Worm (Caenorhabditis elegans) whole organism, L1 larva: Measurements from ENCODE around the gene acaa-2.

Experiments
- C34B4.2 ChIP-seq: sonication (generic microtip); optimal IDR thresholded peaks from 2 replicates; lab custom pipeline; 2017; ENCODE audit warnings: mild to moderate bottlenecking, missing genetic modification characterization, missing compliant biosample characterization
- F16B12.6 ChIP-seq: fragments of 150-350 bp; optimal IDR thresholded peaks from 2 replicates; lab custom pipeline; 2014; ENCODE audit warnings: missing biosample characterization, missing genetic modification characterization
- Y116A8C.19 ChIP-seq: sonication (generic microtip); optimal IDR thresholded peaks from 2 replicates; lab custom pipeline; 2016; ENCODE audit warnings: missing compliant biosample characterization, missing genetic modification characterization, borderline replicate concordance
- ceh-63 ChIP-seq: fragments of 200-800 bp; sonication (Bioruptor generic); optimal IDR thresholded peaks from 2 replicates; lab custom pipeline; 2018; ENCODE audit warnings: mild to moderate bottlenecking, missing genetic modification characterization, missing compliant biosample characterization
- ceh-82 ChIP-seq, 3 experiments: fragments of 150-350 bp in 1 of 3; sonication (generic microtip) in 2 of 3; optimal IDR thresholded peaks; 2 replicates each; lab custom pipeline; 2014 to 2017; ENCODE audit warnings: missing biosample characterization in 3 of 3, missing genetic modification characterization in 3 of 3
- ceh-90 ChIP-seq: sonication (generic microtip); optimal IDR thresholded peaks from 2 replicates; lab custom pipeline; 2016; ENCODE audit warnings: missing genetic modification characterization, missing compliant biosample characterization
- dpl-1 ChIP-seq, 3 experiments: fragments of 150-350 bp in 2 of 3; sonication (generic microtip) in 1 of 3; optimal IDR thresholded peaks; 2 replicates each; lab custom pipeline; 2014 to 2017; ENCODE audit warnings: missing biosample characterization in 3 of 3, missing genetic modification characterization in 3 of 3, missing genetic modification reagents in 3 of 3
- efl-1 ChIP-seq, 4 experiments: fragments of 150-350 bp; optimal IDR thresholded peaks in 3 of 4; peaks in 1 of 4; 1 replicate in 1 of 4; 2 replicates in 3 of 4; lab custom pipeline; 2014; ENCODE audit warnings: missing biosample characterization in 2 of 4, missing genetic modification characterization in 2 of 4, missing genetic modification reagents in 2 of 4
- efl-3 ChIP-seq: fragments of 200-800 bp; sonication (Bioruptor generic); optimal IDR thresholded peaks from 2 replicates; lab custom pipeline; 2018; ENCODE audit warnings: mild to moderate bottlenecking, missing genetic modification characterization, missing compliant biosample characterization
- egl-13 ChIP-seq: sonication (generic microtip); optimal IDR thresholded peaks from 2 replicates; lab custom pipeline; 2016; ENCODE audit warnings: missing genotype, missing genetic modification reagents, missing genetic modification characterization, missing compliant biosample characterization
- elt-2 ChIP-seq: sonication (generic microtip); optimal IDR thresholded peaks from 2 replicates; lab custom pipeline; 2016; ENCODE audit warnings: missing genetic modification characterization, mild to moderate bottlenecking, inconsistent platforms, missing compliant biosample characterization, missing genetic modification reagents
- elt-3 ChIP-seq, 6 experiments: fragments of 150-350 bp in 1 of 6; sonication (generic microtip); optimal IDR thresholded peaks; 2 replicates each; lab custom pipeline; 2017 to 2018; ENCODE audit warnings: missing biosample characterization in 6 of 6, missing genetic modification characterization in 6 of 6, inconsistent platforms in 1 of 6
- ets-5 ChIP-seq: fragments of 200-800 bp; sonication (Bioruptor generic); IDR thresholded peaks from 2 replicates; pipeline ENCODE4 v1.3.6; 2022; ENCODE audit warnings: missing genetic modification characterization, missing compliant biosample characterization
- fkh-4 ChIP-seq: sonication (generic microtip); optimal IDR thresholded peaks from 2 replicates; lab custom pipeline; 2016; ENCODE audit warnings: missing compliant biosample characterization, missing genetic modification characterization, borderline replicate concordance
- irx-1 ChIP-seq: sonication (generic microtip); optimal IDR thresholded peaks from 2 replicates; lab custom pipeline; 2016; ENCODE audit warnings: missing genetic modification characterization, missing compliant biosample characterization
- jun-1 ChIP-seq: fragments of 150-350 bp; optimal IDR thresholded peaks from 2 replicates; lab custom pipeline; 2014; ENCODE audit warnings: missing biosample characterization, missing genetic modification reagents, missing genetic modification characterization
- lin-14 ChIP-seq: fragments of 200-800 bp; sonication (Bioruptor generic); optimal IDR thresholded peaks from 2 replicates; lab custom pipeline; 2018; ENCODE audit warnings: mild to moderate bottlenecking, missing genetic modification characterization, moderate library complexity, missing compliant biosample characterization
- lin-35 ChIP-seq, 2 experiments: fragments of 150-350 bp; optimal IDR thresholded peaks; 2 replicates each; lab custom pipeline; 2014; ENCODE audit warnings: missing biosample characterization in 2 of 2, missing genetic modification characterization in 2 of 2, missing genetic modification reagents in 2 of 2
- lin-39 ChIP-seq: fragments of 150-350 bp; optimal IDR thresholded peaks from 2 replicates; lab custom pipeline; 2014; ENCODE audit warnings: missing biosample characterization, missing genetic modification reagents, missing genetic modification characterization
- lsy-2 ChIP-seq, 2 experiments: fragments of 150-350 bp; optimal IDR thresholded peaks; 2 replicates each; lab custom pipeline; 2014; ENCODE audit warnings: missing biosample characterization in 2 of 2, missing genetic modification characterization in 2 of 2
- nhr-11 ChIP-seq: fragments of 150-350 bp; optimal IDR thresholded peaks from 2 replicates; lab custom pipeline; 2014; ENCODE audit warnings: missing biosample characterization, missing genetic modification characterization
- nhr-19 ChIP-seq: fragments of 200-800 bp; sonication (Bioruptor generic); conservative IDR thresholded peaks from 2 replicates; pipeline ENCODE4 v1.3.6; 2022; ENCODE audit warnings: missing genetic modification characterization, missing compliant biosample characterization
- nhr-20 ChIP-seq: sonication (generic microtip); optimal IDR thresholded peaks from 2 replicates; lab custom pipeline; 2016; ENCODE audit warnings: mild to moderate bottlenecking, missing genetic modification characterization, missing compliant biosample characterization
- nhr-28 ChIP-seq: fragments of 150-350 bp; optimal IDR thresholded peaks from 2 replicates; lab custom pipeline; 2014; ENCODE audit warnings: missing biosample characterization, missing genetic modification characterization
- nhr-76 ChIP-seq: sonication (generic microtip); optimal IDR thresholded peaks from 2 replicates; lab custom pipeline; 2017; ENCODE audit warnings: missing biosample characterization, missing genetic modification characterization
- nhr-77 ChIP-seq: fragments of 150-350 bp; optimal IDR thresholded peaks from 2 replicates; lab custom pipeline; 2014; ENCODE audit warnings: missing biosample characterization, missing genetic modification characterization
- nhr-84 ChIP-seq: sonication (generic microtip); optimal IDR thresholded peaks from 2 replicates; lab custom pipeline; 2017; ENCODE audit warnings: missing biosample characterization, missing genetic modification characterization
- nhr-85 ChIP-seq: sonication (generic microtip); peaks from one replicate; lab custom pipeline; 2016; ENCODE audit warnings: missing genetic modification characterization, inconsistent platforms, missing compliant biosample characterization
- pax-3 ChIP-seq: fragments of 200-800 bp; sonication (Bioruptor generic); optimal IDR thresholded peaks from 2 replicates; lab custom pipeline; 2018; ENCODE audit warnings: mild to moderate bottlenecking, missing genetic modification characterization, moderate library complexity, missing compliant biosample characterization
- pqm-1 ChIP-seq: sonication (generic microtip); optimal IDR thresholded peaks from 3 replicates; lab custom pipeline; 2017; ENCODE audit warnings: missing biosample characterization, missing genetic modification characterization
- snpc-4 ChIP-seq: fragments of 150-350 bp; optimal IDR thresholded peaks from 2 replicates; lab custom pipeline; 2014; ENCODE audit warnings: missing biosample characterization, missing genetic modification characterization
- snu-23 ChIP-seq: sonication (generic microtip); optimal IDR thresholded peaks from 2 replicates; lab custom pipeline; 2016; ENCODE audit warnings: missing genetic modification characterization, missing compliant biosample characterization
- sox-4 ChIP-seq: sonication (generic microtip); optimal IDR thresholded peaks from 2 replicates; lab custom pipeline; 2016; ENCODE audit warnings: missing genetic modification characterization, missing compliant biosample characterization
- sptf-1 ChIP-seq: fragments of 150-350 bp; optimal IDR thresholded peaks from 2 replicates; lab custom pipeline; 2014; ENCODE audit warnings: missing biosample characterization, missing genetic modification characterization
- swsn-7 ChIP-seq: sonication (generic microtip); optimal IDR thresholded peaks from 2 replicates; lab custom pipeline; 2016; ENCODE audit warnings: missing genetic modification characterization, missing compliant biosample characterization
- unc-130 ChIP-seq: fragments of 150-350 bp; optimal IDR thresholded peaks from 2 replicates; lab custom pipeline; 2017; ENCODE audit warnings: missing biosample characterization, missing genetic modification characterization, inconsistent platforms
- unc-62 ChIP-seq: fragments of 150-350 bp; optimal IDR thresholded peaks from 2 replicates; lab custom pipeline; 2014; ENCODE audit warnings: missing biosample characterization, missing genetic modification reagents, missing genetic modification characterization
- unc-86 ChIP-seq: sonication (generic microtip); optimal IDR thresholded peaks from 2 replicates; lab custom pipeline; 2016; ENCODE audit warnings: missing genetic modification characterization, missing compliant biosample characterization
- ztf-11 ChIP-seq, 2 experiments: sonication (generic microtip); optimal IDR thresholded peaks; 2 replicates each; lab custom pipeline; 2016 to 2017; ENCODE audit warnings: missing genetic modification characterization in 2 of 2, missing biosample characterization in 1 of 2, missing compliant biosample characterization in 1 of 2

acaa-2 gene

DNA sequence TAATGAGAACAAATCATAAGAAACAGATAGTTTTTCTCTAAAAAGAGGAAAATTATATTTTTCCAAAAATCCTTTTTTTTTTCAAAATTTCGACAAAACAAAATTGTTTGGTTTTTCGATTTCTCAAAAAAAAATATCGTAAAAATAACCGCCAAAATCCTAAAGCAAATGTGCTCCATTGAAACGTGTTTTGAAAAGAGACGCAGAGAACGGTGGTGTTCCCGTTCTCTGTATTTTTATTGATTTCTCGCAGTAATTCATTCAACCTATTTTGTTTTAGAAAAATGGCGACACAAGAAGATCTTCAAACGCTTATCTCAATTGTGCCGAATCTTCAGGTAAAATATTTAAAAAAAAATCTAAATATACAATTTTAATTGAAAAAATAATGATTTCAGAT, 30.9 kb upstream of the acaa-2 start, which contains the start of gene Y43F4B.10 (continued):
- TF ChIP-seq ceh-82 (tag; optimal IDR thresholded peaks at IDR 0.05; lab: Kevin White, UChicago) (peak in 1 of 3 experiments; percentile 10), efl-1 (optimal IDR thresholded peaks at IDR 0.05; lab: Kevin White, UChicago) (peak; percentile 51 to 75), efl-1 (GFP tag; optimal IDR thresholded peaks at IDR 0.05 in 1 of 2; lab: Kevin White, UChicago) (peak; percentile 18 to 58), snu-23 (GFP tag; lab: Kevin White, UChicago) (peak; percentile 30), nhr-11 (tag; lab: Kevin White, UChicago) (no peak), nhr-19 (no peak), swsn-7 (tag; lab: Kevin White, UChicago) (no peak), ceh-90 (tag; lab: Kevin White, UChicago) (no peak), ztf-11 (tag; optimal IDR thresholded peaks at IDR 0.05; lab: Kevin White, UChicago) (no peak), fkh-4 (no peak), lsy-2 (tag; optimal IDR thresholded peaks at IDR 0.05; lab: Kevin White, UChicago) (peak in 1 of 2 experiments; percentile 64), nhr-84 (no peak), nhr-77 (tag; lab: Kevin White, UChicago) (no peak), snpc-4 (peak; percentile 2)

ce11 chrIII:13314636-13315035, 30.1 kb upstream of the acaa-2 start:
- no peak for TF ChIP-seq irx-1
- no peak for TF ChIP-seq C34B4.2 (tag; lab: Kevin White, UChicago)
- TF ChIP-seq lin-14 (GFP tag; lab: Kevin White, UChicago), result no peak
- TF ChIP-seq nhr-76 (tag; lab: Kevin White, UChicago), result no peak
- TF ChIP-seq pqm-1 (tag; lab: Kevin White, UChicago), result no peak
- TF ChIP-seq sox-4 (tag; lab: Kevin White, UChicago), result no peak
- no peak for TF ChIP-seq efl-1 (optimal IDR thresholded peaks at IDR 0.05; lab: Kevin White, UChicago)
- no peak for TF ChIP-seq efl-1 (GFP tag; optimal IDR thresholded peaks at IDR 0.05 in 1 of 2; lab: Kevin White, UChicago)
- TF ChIP-seq swsn-7 (tag; lab: Kevin White, UChicago), result no peak
- TF ChIP-seq unc-62, result no peak
- TF ChIP-seq sptf-1 (tag; lab: Kevin White, UChicago), result no peak

DNA sequence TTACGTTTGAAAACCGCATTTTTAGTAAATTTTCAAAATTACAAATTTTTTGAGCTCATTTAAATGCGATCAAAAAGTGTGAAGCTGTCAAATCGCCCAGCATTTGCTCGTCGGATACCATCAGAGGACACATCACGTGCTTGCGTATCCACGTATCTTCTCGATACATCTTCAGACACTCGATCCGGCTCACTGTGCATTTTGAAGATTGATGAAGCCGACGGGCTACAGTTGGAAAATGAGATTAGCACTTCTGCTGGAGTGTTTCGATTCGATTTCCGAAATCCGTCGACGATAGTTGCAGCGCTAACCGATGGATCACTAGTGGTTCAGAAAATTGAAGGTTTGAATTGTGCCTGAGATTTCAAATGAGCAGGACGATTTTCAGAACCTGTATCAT, 29.7 kb upstream of the acaa-2 start, which contains the start of gene dph-7:
TSS of gene dph-7 (plus strand) at position 53 of the 400 bp plus-strand sequence.
- TF ChIP-seq efl-1 (optimal IDR thresholded peaks at IDR 0.05; lab: Kevin White, UChicago) (no peak), efl-1 (GFP tag; optimal IDR thresholded peaks at IDR 0.05 in 1 of 2; lab: Kevin White, UChicago) (peak in 1 of 2 experiments; percentile 72), unc-86 (tag; lab: Kevin White, UChicago) (no peak)

- TF ChIP-seq efl-1 (optimal IDR thresholded peaks at IDR 0.05; lab: Kevin White, UChicago) (peak; percentile 61 to 88), efl-1 (GFP tag; optimal IDR thresholded peaks at IDR 0.05 in 1 of 2; lab: Kevin White, UChicago) (peak; percentile 34 to 66), lin-35 (GFP tag; optimal IDR thresholded peaks at IDR 0.05; lab: Kevin White, UChicago) (peak; percentile 17 to 48), nhr-20 (no peak), elt-3 (tag; optimal IDR thresholded peaks at IDR 0.05; lab: Kevin White, UChicago) (no peak), dpl-1 (GFP tag; optimal IDR thresholded peaks at IDR 0.05; lab: Kevin White, UChicago) (peak in 2 of 3 experiments; percentile 8 to 57)
Measured at ce11 chrIII:13316935-13317334, 27.8 kb upstream of the acaa-2 start.

ce11 chrIII:13317383-13317911, 27.3 kb upstream of the acaa-2 start:
- TF ChIP-seq efl-3 (GFP tag; lab: Kevin White, UChicago), result no peak
- TF ChIP-seq lin-35 (GFP tag; optimal IDR thresholded peaks at IDR 0.05; lab: Kevin White, UChicago), result no peak
- no peak for TF ChIP-seq lin-39 (tag; lab: Kevin White, UChicago)
- TF ChIP-seq efl-1 (optimal IDR thresholded peaks at IDR 0.05; lab: Kevin White, UChicago), result no peak
- TF ChIP-seq efl-1 (GFP tag; optimal IDR thresholded peaks at IDR 0.05 in 1 of 2; lab: Kevin White, UChicago), result peak; percentile 37 to 58

DNA sequence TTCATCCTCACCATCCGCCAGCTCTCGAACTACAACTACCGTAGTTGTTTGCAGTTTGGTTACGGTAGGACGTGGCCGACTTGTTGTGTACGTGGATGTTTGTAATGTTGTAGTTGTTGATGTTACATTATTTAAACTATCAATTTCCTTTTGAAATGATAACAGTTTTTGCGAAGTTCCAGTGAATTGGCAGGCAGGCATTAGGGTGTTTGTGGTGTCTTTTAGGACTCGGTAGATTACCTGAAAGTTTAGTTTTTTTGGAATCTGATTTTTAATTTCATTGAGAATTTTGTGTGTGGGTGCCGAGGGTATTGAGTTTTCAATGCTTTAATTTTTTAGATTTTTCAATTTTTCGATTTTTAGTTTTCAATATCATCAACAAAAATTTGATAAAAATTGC, 22.2 kb upstream of the acaa-2 start, which contains the start of gene F53A2.11:
TSS of gene F53A2.11 (minus strand) at position 101 of the 400 bp plus-strand sequence.
- no peak for TF ChIP-seq pax-3
- TF ChIP-seq efl-1 (optimal IDR thresholded peaks at IDR 0.05; lab: Kevin White, UChicago), result no peak
- TF ChIP-seq efl-1 (GFP tag; optimal IDR thresholded peaks at IDR 0.05 in 1 of 2; lab: Kevin White, UChicago), result no peak
- no peak for TF ChIP-seq nhr-20
- no peak for TF ChIP-seq lin-14 (GFP tag; lab: Kevin White, UChicago)
- no peak for TF ChIP-seq nhr-84
- TF ChIP-seq nhr-28, result no peak
- no peak for TF ChIP-seq unc-130 (tag; lab: Kevin White, UChicago)
- no peak for TF ChIP-seq F16B12.6 (tag; lab: Kevin White, UChicago)
- TF ChIP-seq swsn-7 (tag; lab: Kevin White, UChicago), result no peak
- TF ChIP-seq snpc-4, result no peak
- no peak for TF ChIP-seq jun-1 (tag; lab: Kevin White, UChicago)
- TF ChIP-seq snu-23 (GFP tag; lab: Kevin White, UChicago), result no peak
- TF ChIP-seq elt-2, result no peak
- TF ChIP-seq Y116A8C.19 (tag; lab: Kevin White, UChicago), result no peak
- no peak for TF ChIP-seq egl-13 (tag; lab: Kevin White, UChicago)
- TF ChIP-seq nhr-85 (tag; lab: Kevin White, UChicago), result no peak
- no peak for TF ChIP-seq ets-5 (GFP tag; lab: Robert Waterston, UW)
- no peak for TF ChIP-seq nhr-19
- TF ChIP-seq ceh-63 (GFP tag; lab: Kevin White, UChicago), result no peak
- TF ChIP-seq ztf-11 (tag; optimal IDR thresholded peaks at IDR 0.05; lab: Kevin White, UChicago), result no peak
